Worm (Caenorhabditis elegans) whole organism, L4 larva: ENCODE results near the gene R10E11.9.

Experiments
- F26F4.8 ChIP-seq: fragments of 200-800 bp; sonication (Bioruptor generic); conservative IDR thresholded peaks from 2 replicates; pipeline ENCODE4 v1.3.6; 2022; ENCODE audit warnings: missing genetic modification characterization, missing compliant biosample characterization
- F49E8.2 ChIP-seq: sonication (generic microtip); optimal IDR thresholded peaks from 2 replicates; lab custom pipeline; 2016; ENCODE audit warnings: missing compliant biosample characterization, mild to moderate bottlenecking, missing genetic modification characterization, borderline replicate concordance
- T20F7.1 ChIP-seq: fragments of 200-800 bp; sonication (Bioruptor generic); optimal IDR thresholded peaks from 2 replicates; lab custom pipeline; 2018; ENCODE audit warnings: mild to moderate bottlenecking, missing genetic modification characterization, missing compliant biosample characterization
- Y48G9A.11 ChIP-seq: fragments of 200-800 bp; sonication (Bioruptor generic); IDR thresholded peaks from 2 replicates; pipeline ENCODE4 v1.3.6; 2022; ENCODE audit warnings: missing genetic modification reagents, missing genetic modification characterization, missing compliant biosample characterization
- Y5F2A.4 ChIP-seq: fragments of 200-800 bp; sonication (Bioruptor generic); optimal IDR thresholded peaks from 2 replicates; lab custom pipeline; 2018; ENCODE audit warnings: mild to moderate bottlenecking, missing genetic modification characterization, missing compliant biosample characterization
- ZK337.2 ChIP-seq: fragments of 200-800 bp; sonication (Bioruptor generic); IDR thresholded peaks from 2 replicates; pipeline ENCODE4 v1.3.6; 2022; ENCODE audit warnings: missing genetic modification reagents, missing genetic modification characterization, missing compliant biosample characterization
- aha-1 ChIP-seq: fragments of 150-350 bp; peaks from one replicate; lab custom pipeline; 2014; ENCODE audit warnings: missing biosample characterization, missing genetic modification characterization
- ama-1 ChIP-seq: fragments of 150-350 bp; optimal IDR thresholded peaks from 2 replicates; lab custom pipeline; 2014; ENCODE audit warnings: inconsistent platforms, mixed read lengths
- attf-4 ChIP-seq: sonication (generic microtip); optimal IDR thresholded peaks from 3 replicates; lab custom pipeline; 2017; ENCODE audit warnings: missing biosample characterization, missing genetic modification characterization
- ceh-44 ChIP-seq: fragments of 200-800 bp; sonication (Bioruptor generic); IDR thresholded peaks from 2 replicates; pipeline ENCODE4 v1.3.6; 2022; ENCODE audit warnings: missing genetic modification reagents, missing genetic modification characterization, missing compliant biosample characterization
- ceh-62 ChIP-seq: sonication (generic microtip); optimal IDR thresholded peaks from 2 replicates; lab custom pipeline; 2017; ENCODE audit warnings: missing biosample characterization, missing genetic modification characterization
- ces-1 ChIP-seq: fragments of 150-350 bp; sonication (generic microtip); optimal IDR thresholded peaks from 4 replicates; lab custom pipeline; 2014; ENCODE audit warnings: missing biosample characterization, missing genetic modification reagents, missing genetic modification characterization
- daf-16 ChIP-seq, 3 experiments: sonication (generic microtip); optimal IDR thresholded peaks; 2 replicates each; lab custom pipeline; 2016 to 2017; ENCODE audit warnings: missing genetic modification characterization in 3 of 3, missing genetic modification reagents in 3 of 3, mild to moderate bottlenecking in 2 of 3, missing compliant biosample characterization in 2 of 3, missing biosample characterization in 1 of 3, moderate library complexity in 1 of 3
- dmd-6 ChIP-seq: fragments of 200-800 bp; sonication (Bioruptor generic); IDR thresholded peaks from 2 replicates; pipeline ENCODE4 v1.3.6; 2022; ENCODE audit warnings: missing genetic modification reagents, missing genetic modification characterization, missing compliant biosample characterization
- dmd-8 ChIP-seq: fragments of 200-800 bp; sonication (Bioruptor generic); IDR thresholded peaks from 2 replicates; pipeline ENCODE4 v1.3.6; 2022; ENCODE audit warnings: missing genetic modification characterization, missing compliant biosample characterization
- dpl-1 ChIP-seq: fragments of 150-350 bp; optimal IDR thresholded peaks from 2 replicates; lab custom pipeline; 2014; ENCODE audit warnings: missing biosample characterization, missing genetic modification reagents, missing genetic modification characterization
- egl-27 ChIP-seq: sonication (generic microtip); optimal IDR thresholded peaks from 3 replicates; lab custom pipeline; 2017; ENCODE audit warnings: missing biosample characterization, missing genetic modification reagents, missing genetic modification characterization
- hif-1 ChIP-seq, 2 experiments: sonication (generic microtip); optimal IDR thresholded peaks; 2 replicates each; lab custom pipeline; 2016 to 2017; ENCODE audit warnings: missing compliant biosample characterization in 2 of 2, missing genetic modification characterization in 2 of 2, missing genetic modification reagents in 2 of 2, missing genotype in 2 of 2, mild to moderate bottlenecking in 1 of 2
- hlh-11 ChIP-seq: fragments of 200-800 bp; sonication (Bioruptor generic); optimal IDR thresholded peaks from 2 replicates; lab custom pipeline; 2018; ENCODE audit warnings: mild to moderate bottlenecking, missing genetic modification characterization, missing compliant biosample characterization
- hlh-30 ChIP-seq: sonication (generic microtip); optimal IDR thresholded peaks from 2 replicates; lab custom pipeline; 2017; ENCODE audit warnings: antibody characterized with exemption, mild to moderate bottlenecking, missing genetic modification characterization, missing compliant biosample characterization; ENCODE audit not compliant: insufficient read depth
- lin-29 ChIP-seq: fragments of 200-800 bp; sonication (Bioruptor generic); IDR thresholded peaks from 2 replicates; pipeline ENCODE4 v1.3.6; 2022; ENCODE audit warnings: missing genetic modification reagents, missing genetic modification characterization, missing compliant biosample characterization
- lir-3 ChIP-seq: sonication (generic microtip); optimal IDR thresholded peaks from 2 replicates; lab custom pipeline; 2016; ENCODE audit warnings: mild to moderate bottlenecking, missing genetic modification characterization, missing compliant biosample characterization
- madf-5 ChIP-seq, 2 experiments: fragments of 200-800 bp; sonication (Bioruptor generic); IDR thresholded peaks; 2 replicates each; pipeline ENCODE4 v1.3.6; 2022; ENCODE audit warnings: missing compliant biosample characterization in 2 of 2, missing genetic modification characterization in 2 of 2
- mes-2 ChIP-seq: sonication (generic microtip); optimal IDR thresholded peaks from 2 replicates; lab custom pipeline; 2016; ENCODE audit warnings: missing genotype, mild to moderate bottlenecking, missing genetic modification characterization, missing compliant biosample characterization; ENCODE audit not compliant: poor library complexity, severe bottlenecking
- nhr-11 ChIP-seq: fragments of 150-350 bp; optimal IDR thresholded peaks from 2 replicates; lab custom pipeline; 2014; ENCODE audit warnings: missing biosample characterization, missing genetic modification characterization
- nhr-237 ChIP-seq: sonication (generic microtip); optimal IDR thresholded peaks from 2 replicates; lab custom pipeline; 2017; ENCODE audit warnings: missing biosample characterization, missing genetic modification characterization
- nhr-25 ChIP-seq: sonication (generic microtip); optimal IDR thresholded peaks from 2 replicates; lab custom pipeline; 2017; ENCODE audit warnings: missing genetic modification characterization, mild to moderate bottlenecking, missing compliant biosample characterization, antibody characterized with exemption, moderate library complexity, borderline replicate concordance; ENCODE audit not compliant: insufficient read depth
- nhr-28 ChIP-seq: fragments of 150-350 bp; optimal IDR thresholded peaks from 2 replicates; lab custom pipeline; 2014; ENCODE audit warnings: missing biosample characterization, missing genetic modification characterization
- nhr-6 ChIP-seq: fragments of 150-350 bp; optimal IDR thresholded peaks from 2 replicates; lab custom pipeline; 2014; ENCODE audit warnings: missing biosample characterization, missing genetic modification characterization
- nhr-76 ChIP-seq: fragments of 150-350 bp; optimal IDR thresholded peaks from 2 replicates; lab custom pipeline; 2014; ENCODE audit warnings: missing biosample characterization, missing genetic modification characterization
- nhr-77 ChIP-seq: fragments of 150-350 bp; optimal IDR thresholded peaks from 2 replicates; lab custom pipeline; 2014; ENCODE audit warnings: missing biosample characterization, missing genetic modification characterization
- php-3 ChIP-seq: fragments of 200-800 bp; sonication (Bioruptor generic); IDR thresholded peaks from 2 replicates; pipeline ENCODE4 v1.3.6; 2022; ENCODE audit warnings: missing genetic modification reagents, missing genetic modification characterization, missing compliant biosample characterization
- sdz-12 ChIP-seq: fragments of 200-800 bp; sonication (Bioruptor generic); optimal IDR thresholded peaks from 2 replicates; lab custom pipeline; 2018; ENCODE audit warnings: mild to moderate bottlenecking, missing genetic modification characterization, missing compliant biosample characterization
- snpc-1.2 ChIP-seq: fragments of 200-800 bp; sonication (Bioruptor generic); IDR thresholded peaks from 2 replicates; pipeline ENCODE4 v1.3.6; 2022; ENCODE audit warnings: missing genetic modification reagents, missing genetic modification characterization, missing compliant biosample characterization
- snpc-4 ChIP-seq: fragments of 150-350 bp; optimal IDR thresholded peaks from 2 replicates; lab custom pipeline; 2014; ENCODE audit warnings: missing biosample characterization, missing genetic modification characterization
- spr-1 ChIP-seq: sonication (generic microtip); optimal IDR thresholded peaks from 2 replicates; lab custom pipeline; 2016; ENCODE audit warnings: mild to moderate bottlenecking, missing genetic modification characterization, missing compliant biosample characterization
- spr-3 ChIP-seq: fragments of 200-800 bp; sonication (Bioruptor generic); optimal IDR thresholded peaks from 2 replicates; lab custom pipeline; 2018; ENCODE audit warnings: mild to moderate bottlenecking, missing genetic modification characterization, missing compliant biosample characterization
- unc-62 ChIP-seq, 3 experiments: fragments of 150-350 bp in 1 of 3; sonication (generic microtip); optimal IDR thresholded peaks in 2 of 3; peaks in 1 of 3; 1 replicate in 1 of 3; 2 replicates in 2 of 3; lab custom pipeline; 2014 to 2017; ENCODE audit warnings: missing biosample characterization in 3 of 3, missing genetic modification characterization in 3 of 3, missing genetic modification reagents in 3 of 3, missing genotype in 1 of 3
- zip-11 ChIP-seq: fragments of 200-800 bp; sonication (Bioruptor generic); IDR thresholded peaks from 2 replicates; pipeline ENCODE4 v1.3.6; 2022; ENCODE audit warnings: missing genetic modification characterization, missing compliant biosample characterization
- ztf-11 ChIP-seq: fragments of 150-350 bp; optimal IDR thresholded peaks from 2 replicates; lab custom pipeline; 2014; ENCODE audit warnings: missing biosample characterization, missing genetic modification characterization

The R10E11.9 gene

DNA sequence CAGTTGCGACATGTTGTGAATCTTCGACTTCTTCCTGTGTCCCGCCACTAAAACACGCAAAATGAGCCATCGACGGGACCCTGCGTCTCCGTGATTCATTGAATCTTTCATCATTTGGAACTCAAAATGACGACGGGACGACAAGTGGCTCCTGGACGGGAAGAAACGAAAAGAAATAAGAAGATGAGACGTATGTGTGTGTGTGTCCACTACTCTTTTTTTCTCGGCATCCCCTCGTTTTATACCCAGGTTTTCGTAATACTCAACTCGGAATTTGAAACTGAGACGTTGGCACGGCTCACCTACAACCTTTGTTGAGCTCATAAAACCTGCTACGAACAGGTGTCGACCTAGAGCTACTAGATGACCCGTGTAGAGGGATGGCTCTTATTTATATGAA lies 48.9 kb downstream of the R10E11.9 start:
- peak; percentile 39 for TF ChIP-seq hlh-11 (tag; lab: Kevin White, UChicago)
- no peak for TF ChIP-seq ztf-11 (tag; lab: Kevin White, UChicago)
- no peak for TF ChIP-seq attf-4 (tag; lab: Kevin White, UChicago)
- no peak for TF ChIP-seq nhr-25
- TF ChIP-seq aha-1 (tag; lab: Kevin White, UChicago) = no peak
- no peak for TF ChIP-seq spr-1
- TF ChIP-seq unc-62 (GFP tag; optimal IDR thresholded peaks at IDR 0.05 in 1 of 2; lab: Kevin White, UChicago) = peak in 1 of 2 experiments; percentile 40
- no peak for TF ChIP-seq unc-62 (tag; optimal IDR thresholded peaks at IDR 0.05; lab: Kevin White, UChicago)
- TF ChIP-seq F26F4.8 = no peak
- no peak for TF ChIP-seq ZK337.2 (GFP tag; lab: Robert Waterston, UW)
- no peak for TF ChIP-seq lin-29 (GFP tag; lab: Robert Waterston, UW)
- TF ChIP-seq php-3 (GFP tag; lab: Robert Waterston, UW) = no peak
- no peak for TF ChIP-seq ama-1 (lab: Kevin White, UChicago)
- TF ChIP-seq daf-16 (GFP tag; optimal IDR thresholded peaks at IDR 0.05; lab: Kevin White, UChicago) = peak in 1 of 2 experiments; percentile 21
- no peak for TF ChIP-seq daf-16 (tag; optimal IDR thresholded peaks at IDR 0.05; lab: Kevin White, UChicago)

DNA sequence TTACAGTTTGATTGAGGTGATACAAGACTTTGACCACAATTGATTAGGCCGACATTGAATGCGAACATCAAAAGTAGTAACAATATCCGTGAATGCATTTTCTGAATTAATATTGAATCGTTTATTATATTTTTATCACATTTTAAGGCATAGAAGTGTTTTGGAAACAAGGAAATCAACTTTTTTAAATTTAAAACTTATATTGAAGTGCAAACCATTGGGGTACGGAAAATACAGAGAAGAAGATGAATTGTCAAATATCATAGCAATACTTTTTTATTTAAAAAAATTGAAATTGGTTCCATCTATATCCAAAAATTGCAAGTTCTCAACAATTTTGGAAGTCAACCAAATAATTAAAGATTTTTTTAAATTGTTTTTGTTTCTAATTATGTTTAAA lies 50.2 kb downstream of the R10E11.9 start, which contains the start of gene T05G5.1:
Gene T05G5.1 (minus strand): TSS at position 101 of the 400 bp plus-strand sequence.
- TF ChIP-seq spr-3 (GFP tag; lab: Kevin White, UChicago) = no peak
- TF ChIP-seq ceh-44 (GFP tag; lab: Robert Waterston, UW) = no peak
- TF ChIP-seq dpl-1 (GFP tag; lab: Kevin White, UChicago) = no peak
- TF ChIP-seq madf-5 (GFP tag; IDR thresholded peaks at IDR 0.05; lab: Robert Waterston, UW) = no peak
- TF ChIP-seq nhr-237 (tag; lab: Kevin White, UChicago) = no peak
- no peak for TF ChIP-seq nhr-28 (tag; lab: Kevin White, UChicago)
- no peak for TF ChIP-seq ces-1 (GFP tag; lab: Kevin White, UChicago)
- no peak for TF ChIP-seq F26F4.8
- no peak for TF ChIP-seq lir-3 (tag; lab: Kevin White, UChicago)
- TF ChIP-seq ceh-62 (tag; lab: Kevin White, UChicago) = no peak
- TF ChIP-seq zip-11 (GFP tag; lab: Robert Waterston, UW) = no peak
- TF ChIP-seq nhr-76 (tag; lab: Kevin White, UChicago) = no peak
- no peak for TF ChIP-seq egl-27 (tag; lab: Kevin White, UChicago)
- no peak for TF ChIP-seq Y48G9A.11 (GFP tag; lab: Robert Waterston, UW)
- TF ChIP-seq T20F7.1 (GFP tag; lab: Kevin White, UChicago) = no peak
- no peak for TF ChIP-seq nhr-25
- TF ChIP-seq ztf-11 (tag; lab: Kevin White, UChicago) = no peak

DNA sequence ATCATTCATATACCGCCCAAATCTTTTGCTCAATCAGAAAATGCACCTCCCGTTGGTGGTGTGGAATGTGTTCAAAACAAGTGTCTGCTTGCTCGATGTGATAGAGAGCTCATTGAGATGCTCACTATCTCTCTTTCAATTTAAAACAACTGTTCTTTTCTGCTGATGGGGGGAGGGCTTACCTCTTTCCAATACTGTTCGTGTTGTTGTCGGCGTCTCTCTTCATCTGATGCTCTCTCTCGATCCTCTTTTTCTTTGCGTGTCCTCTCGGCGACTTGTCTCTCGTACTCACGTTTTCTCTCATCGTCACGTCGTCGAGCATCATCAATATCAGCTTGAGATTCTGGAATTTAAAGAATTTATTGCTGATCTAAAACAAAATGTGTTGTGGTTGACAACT lies 51.5 kb downstream of the R10E11.9 start:
- TF ChIP-seq egl-27 (tag; lab: Kevin White, UChicago) (no peak), snpc-1.2 (GFP tag; lab: Robert Waterston, UW) (no peak), ceh-44 (GFP tag; lab: Robert Waterston, UW) (no peak), dmd-6 (GFP tag; lab: Robert Waterston, UW) (no peak), sdz-12 (GFP tag; lab: Kevin White, UChicago) (no peak), snpc-4 (no peak), hlh-30 (tag; lab: Kevin White, UChicago) (peak; percentile 7), dmd-8 (GFP tag; lab: Robert Waterston, UW) (no peak), nhr-237 (tag; lab: Kevin White, UChicago) (no peak), Y5F2A.4 (GFP tag; lab: Kevin White, UChicago) (no peak), nhr-77 (tag; lab: Kevin White, UChicago) (no peak), hif-1 (tag; optimal IDR thresholded peaks at IDR 0.05; lab: Kevin White, UChicago) (no peak), daf-16 (GFP tag; optimal IDR thresholded peaks at IDR 0.05; lab: Kevin White, UChicago) (peak in 1 of 2 experiments; percentile 93), daf-16 (tag; optimal IDR thresholded peaks at IDR 0.05; lab: Kevin White, UChicago) (no peak), F49E8.2 (tag; lab: Kevin White, UChicago) (no peak), mes-2 (no peak), nhr-11 (tag; lab: Kevin White, UChicago) (peak; percentile 59), nhr-6 (tag; lab: Kevin White, UChicago) (no peak)
